Fruit fly (Drosophila melanogaster) whole organism, embryonic: ENCODE data around the gene GNBP2.

ENCODE experiments used
- ATbp ChIP-seq: fragments of 200-800 bp; sonication (Bioruptor generic); optimal IDR thresholded peaks from 2 replicates; lab custom pipeline; 2017; ENCODE audit warnings: missing biosample characterization, mild to moderate bottlenecking, missing genetic modification characterization, missing genetic modification reagents
- BEAF-32 ChIP-seq: fragments of 200-800 bp; sonication (Bioruptor generic); optimal IDR thresholded peaks from 3 replicates; lab custom pipeline; 2017; ENCODE audit warnings: missing biosample characterization, missing genetic modification characterization, mild to moderate bottlenecking, moderate library complexity, missing genetic modification reagents
- CG11398 ChIP-seq: fragments of 200-800 bp; sonication (Bioruptor generic); optimal IDR thresholded peaks from 2 replicates; lab custom pipeline; 2016; ENCODE audit warnings: missing biosample characterization, missing genetic modification characterization
- CG11560 ChIP-seq: fragments of 200-800 bp; sonication (Bioruptor generic); IDR thresholded peaks from 3 replicates; pipeline ENCODE4 v1.3.6; 2022; ENCODE audit warnings: missing biosample characterization, missing genetic modification characterization
- CG14860 ChIP-seq: fragments of 200-800 bp; sonication (Bioruptor generic); IDR thresholded peaks from 3 replicates; pipeline ENCODE4 v1.3.6; 2022; ENCODE audit warnings: missing biosample characterization, missing genetic modification characterization; ENCODE audit not compliant: partially characterized antibody
- CG15073 ChIP-seq: fragments of 200-800 bp; sonication (Bioruptor generic); optimal IDR thresholded peaks from 2 replicates; lab custom pipeline; 2016; ENCODE audit warnings: missing biosample characterization, missing genetic modification characterization
- CG17186 ChIP-seq: fragments of 200-800 bp; sonication (Bioruptor generic); optimal IDR thresholded peaks from 3 replicates; lab custom pipeline; 2017; ENCODE audit warnings: missing biosample characterization, missing genetic modification reagents, missing genetic modification characterization
- CG17385 ChIP-seq: fragments of 200-800 bp; sonication (Bioruptor generic); optimal IDR thresholded peaks from 3 replicates; lab custom pipeline; 2018; ENCODE audit warnings: missing biosample characterization, mild to moderate bottlenecking, missing genetic modification characterization
- CG17802 ChIP-seq: fragments of 200-800 bp; sonication (Bioruptor generic); optimal IDR thresholded peaks from 2 replicates; lab custom pipeline; 2018; ENCODE audit warnings: missing biosample characterization, mild to moderate bottlenecking, missing genetic modification characterization, moderate library complexity
- CG34224 ChIP-seq: fragments of 200-800 bp; sonication (Bioruptor generic); IDR thresholded peaks from 3 replicates; pipeline ENCODE4 v1.3.6; 2022; ENCODE audit warnings: missing biosample characterization, missing genetic modification characterization; ENCODE audit not compliant: partially characterized antibody
- CG4820 ChIP-seq: fragments of 200-800 bp; sonication (Bioruptor generic); optimal IDR thresholded peaks from 3 replicates; lab custom pipeline; 2016; ENCODE audit warnings: missing biosample characterization, missing genetic modification characterization
- CG7271 ChIP-seq: fragments of 200-800 bp; sonication (Bioruptor generic); optimal IDR thresholded peaks from 2 replicates; lab custom pipeline; 2018; ENCODE audit warnings: missing biosample characterization, mild to moderate bottlenecking, missing genetic modification characterization, moderate library complexity
- CG7556 ChIP-seq: fragments of 200-800 bp; sonication (Bioruptor generic); optimal IDR thresholded peaks from 2 replicates; lab custom pipeline; 2017; ENCODE audit warnings: missing biosample characterization, mild to moderate bottlenecking, missing genetic modification characterization
- CG8388 ChIP-seq: fragments of 200-800 bp; sonication (Bioruptor generic); optimal IDR thresholded peaks from 2 replicates; lab custom pipeline; 2019; ENCODE audit warnings: missing biosample characterization, mild to moderate bottlenecking, missing genetic modification characterization, moderate library complexity
- D ChIP-seq, 2 experiments: fragments of 200-800 bp in 1 of 2; fragments of >200 bp in 1 of 2; sonication (Bioruptor generic) in 1 of 2; optimal IDR thresholded peaks; 2 replicates in 1 of 2; 3 replicates in 1 of 2; lab custom pipeline; 2017; ENCODE audit warnings: mild to moderate bottlenecking in 1 of 2, missing biosample characterization in 1 of 2, missing genetic modification characterization in 1 of 2, missing genetic modification reagents in 1 of 2
- Dip2 ChIP-seq: fragments of 200-800 bp; sonication (Bioruptor generic); IDR thresholded peaks from 2 replicates; pipeline ENCODE4 v1.3.6; 2022; ENCODE audit warnings: missing biosample characterization, missing genetic modification characterization
- E2f1 ChIP-seq: fragments of 200-800 bp; sonication (Bioruptor generic); IDR thresholded peaks from 2 replicates; pipeline ENCODE4 v1.3.6; 2022; ENCODE audit warnings: missing biosample characterization, missing genetic modification characterization
- Fer2 ChIP-seq: fragments of 200-800 bp; sonication (Bioruptor generic); optimal IDR thresholded peaks from 2 replicates; lab custom pipeline; 2018; ENCODE audit warnings: missing biosample characterization, mild to moderate bottlenecking, missing genetic modification characterization, moderate library complexity
- HLH54F ChIP-seq: fragments of 200-800 bp; sonication (Bioruptor generic); optimal IDR thresholded peaks from 3 replicates; lab custom pipeline; 2016; ENCODE audit warnings: missing biosample characterization, missing genetic modification characterization
- Hsf ChIP-seq: fragments of 200-800 bp; sonication (Bioruptor generic); optimal IDR thresholded peaks from 3 replicates; lab custom pipeline; 2016; ENCODE audit warnings: missing biosample characterization, missing genetic modification characterization
- MBD-R2 ChIP-seq: fragments of 200-800 bp; sonication (Bioruptor generic); IDR thresholded peaks from 2 replicates; pipeline ENCODE4 v1.3.6; 2022; ENCODE audit warnings: missing biosample characterization, missing genetic modification characterization
- NfI ChIP-seq: fragments of 200-800 bp; sonication (Bioruptor generic); optimal IDR thresholded peaks from 3 replicates; lab custom pipeline; 2018; ENCODE audit warnings: missing biosample characterization, mild to moderate bottlenecking, missing genetic modification characterization, moderate library complexity
- PHDP ChIP-seq: fragments of 200-800 bp; sonication (Bioruptor generic); optimal IDR thresholded peaks from 3 replicates; lab custom pipeline; 2018; ENCODE audit warnings: missing biosample characterization, mild to moderate bottlenecking, missing genetic modification characterization, moderate library complexity
- Scr ChIP-seq: fragments of 200-800 bp; sonication (Bioruptor generic); IDR thresholded peaks from 2 replicates; pipeline ENCODE4 v1.3.6; 2022; ENCODE audit warnings: missing biosample characterization, missing genetic modification characterization; ENCODE audit not compliant: partially characterized antibody
- Six4 ChIP-seq: fragments of 200-800 bp; sonication (Bioruptor generic); optimal IDR thresholded peaks from 2 replicates; lab custom pipeline; 2016; ENCODE audit warnings: missing biosample characterization, missing genetic modification characterization
- Stat92E ChIP-seq, 3 experiments: fragments of >200 bp in 2 of 3; fragments of 200-800 bp in 1 of 3; sonication (Bioruptor generic) in 1 of 3; optimal IDR thresholded peaks; 2 replicates each; lab custom pipeline; 2017 to 2019; ENCODE audit warnings: missing biosample characterization in 3 of 3, missing genetic modification characterization in 3 of 3, mild to moderate bottlenecking in 1 of 3, moderate library complexity in 1 of 3
- al ChIP-seq: fragments of 200-800 bp; sonication (Bioruptor generic); IDR thresholded peaks from 2 replicates; pipeline ENCODE4 v1.3.6; 2022; ENCODE audit warnings: missing biosample characterization, missing genetic modification characterization
- amos ChIP-seq: fragments of 200-800 bp; sonication (Bioruptor generic); IDR thresholded peaks from 2 replicates; pipeline ENCODE4 v1.3.6; 2022; ENCODE audit warnings: missing biosample characterization, missing genetic modification characterization; ENCODE audit not compliant: partially characterized antibody
- bbx ChIP-seq: fragments of 200-800 bp; sonication (Bioruptor generic); IDR thresholded peaks from 2 replicates; pipeline ENCODE4 v1.3.6; 2022; ENCODE audit warnings: missing biosample characterization, missing genetic modification characterization; ENCODE audit not compliant: partially characterized antibody
- cas ChIP-seq: fragments of 200-800 bp; sonication (Bioruptor generic); IDR thresholded peaks from 2 replicates; pipeline ENCODE4 v1.3.6; 2022; ENCODE audit warnings: missing biosample characterization, missing genetic modification characterization
- chm ChIP-seq: fragments of 200-800 bp; sonication (Bioruptor generic); IDR thresholded peaks from 2 replicates; pipeline ENCODE4 v1.3.6; 2022; ENCODE audit warnings: missing biosample characterization, missing genetic modification characterization
- crol ChIP-seq: fragments of 200-800 bp; sonication (Bioruptor generic); IDR thresholded peaks from 2 replicates; pipeline ENCODE4 v1.3.6; 2022; ENCODE audit warnings: missing biosample characterization, missing genetic modification characterization
- exex ChIP-seq: fragments of 200-800 bp; sonication (Bioruptor generic); optimal IDR thresholded peaks from 4 replicates; lab custom pipeline; 2018; ENCODE audit warnings: missing biosample characterization, mild to moderate bottlenecking, missing genetic modification characterization, moderate library complexity
- gro ChIP-seq: fragments of 200-800 bp; sonication (Bioruptor generic); optimal IDR thresholded peaks from 2 replicates; lab custom pipeline; 2016; ENCODE audit warnings: missing biosample characterization, missing genetic modification characterization
- jigr1 ChIP-seq: fragments of 200-800 bp; sonication (Bioruptor generic); IDR thresholded peaks from 3 replicates; pipeline ENCODE4 v1.3.6; 2022; ENCODE audit warnings: missing biosample characterization, missing genetic modification characterization
- jumu ChIP-seq: fragments of 200-800 bp; sonication (Bioruptor generic); optimal IDR thresholded peaks from 3 replicates; lab custom pipeline; 2016; ENCODE audit warnings: missing biosample characterization, missing genetic modification characterization
- lab ChIP-seq: fragments of 200-800 bp; sonication (Bioruptor generic); optimal IDR thresholded peaks from 3 replicates; lab custom pipeline; 2017; ENCODE audit warnings: missing biosample characterization, missing genetic modification characterization, mild to moderate bottlenecking, moderate library complexity, missing genetic modification reagents
- luna ChIP-seq: fragments of 200-800 bp; sonication (Bioruptor generic); optimal IDR thresholded peaks from 2 replicates; lab custom pipeline; 2016; ENCODE audit warnings: missing biosample characterization, missing genetic modification characterization
- mam ChIP-seq: fragments of 200-800 bp; sonication (Bioruptor generic); optimal IDR thresholded peaks from 3 replicates; lab custom pipeline; 2016; ENCODE audit warnings: missing biosample characterization, missing genetic modification characterization
- mirr ChIP-seq: fragments of 200-800 bp; sonication (Bioruptor generic); optimal IDR thresholded peaks from 3 replicates; lab custom pipeline; 2018; ENCODE audit warnings: missing biosample characterization, mild to moderate bottlenecking, missing genetic modification characterization
- nau ChIP-seq: fragments of 200-800 bp; sonication (Bioruptor generic); optimal IDR thresholded peaks from 3 replicates; lab custom pipeline; 2017; ENCODE audit warnings: missing biosample characterization, mild to moderate bottlenecking, missing genetic modification characterization, missing genetic modification reagents
- nmo ChIP-seq: fragments of 200-800 bp; sonication (Bioruptor generic); optimal IDR thresholded peaks from 2 replicates; lab custom pipeline; 2018; ENCODE audit warnings: missing biosample characterization, mild to moderate bottlenecking, missing genetic modification characterization, moderate library complexity
- pan ChIP-seq, 4 experiments: fragments of >200 bp in 3 of 4; fragments of 200-800 bp in 1 of 4; sonication (Bioruptor generic) in 1 of 4; optimal IDR thresholded peaks in 3 of 4; IDR thresholded peaks in 1 of 4; 2 replicates each; pipeline versions ENCODE4 v1.3.6 to Lab custom; 2017 to 2022; ENCODE audit warnings: missing biosample characterization in 2 of 4, missing genetic modification characterization in 2 of 4, mixed read lengths in 1 of 4
- prd ChIP-seq, 3 experiments: fragments of >200 bp in 2 of 3; fragments of 200-800 bp in 1 of 3; sonication (Bioruptor generic) in 1 of 3; optimal IDR thresholded peaks in 2 of 3; IDR thresholded peaks in 1 of 3; 2 replicates in 2 of 3; 3 replicates in 1 of 3; pipeline versions ENCODE4 v1.3.6 to Lab custom; 2017 to 2022; ENCODE audit warnings: missing biosample characterization in 1 of 3, missing genetic modification characterization in 1 of 3
- sc ChIP-seq, 3 experiments: fragments of >200 bp in 2 of 3; fragments of 200-800 bp in 1 of 3; sonication (Bioruptor generic) in 1 of 3; optimal IDR thresholded peaks; 2 replicates in 2 of 3; 3 replicates in 1 of 3; lab custom pipeline; 2017; ENCODE audit warnings: mild to moderate bottlenecking in 1 of 3, missing biosample characterization in 1 of 3, missing genetic modification characterization in 1 of 3, missing genetic modification reagents in 1 of 3
- sima ChIP-seq: fragments of 200-800 bp; sonication (Bioruptor generic); optimal IDR thresholded peaks from 2 replicates; lab custom pipeline; 2016; ENCODE audit warnings: missing biosample characterization, missing genetic modification characterization

GNBP2 gene

dm6 chr3L:18672986-18673633 lies 2.1 kb downstream of the GNBP2 start, which contains the start of gene Capr (continued):
- peak; percentile 68 for TF ChIP-seq gro (GFP tag; lab: Kevin White, UChicago)
- no peak for TF ChIP-seq pan (optimal IDR thresholded peaks at IDR 0.05; lab: Kevin White, UChicago)
- no peak for TF ChIP-seq pan (GFP tag; optimal IDR thresholded peaks at IDR 0.05 in 1 of 2, IDR thresholded peaks at IDR 0.05 in 1 of 2)
- TF ChIP-seq Fer2 (tag; lab: Kevin White, UChicago), result no peak
- peak; percentile 100 for TF ChIP-seq CG14860 (GFP tag; lab: Robert Waterston, UW)
- peak; percentile 14 for TF ChIP-seq NfI (GFP tag; lab: Kevin White, UChicago)
- no peak for TF ChIP-seq CG15073 (GFP tag; lab: Kevin White, UChicago)
- no peak for TF ChIP-seq D (optimal IDR thresholded peaks at IDR 0.05; lab: Kevin White, UChicago)
- no peak for TF ChIP-seq D (GFP tag; optimal IDR thresholded peaks at IDR 0.05; lab: Kevin White, UChicago)
- TF ChIP-seq CG17186, result peak; percentile 93
- TF ChIP-seq MBD-R2 (GFP tag; lab: Robert Waterston, UW), result peak; percentile 83
- peak; percentile 15 for TF ChIP-seq CG4820
- peak in 1 of 3 experiments; percentile 61 for TF ChIP-seq Stat92E (GFP tag; optimal IDR thresholded peaks at IDR 0.05; lab: Kevin White, UChicago)
- peak; percentile 100 for TF ChIP-seq bbx (GFP tag; lab: Robert Waterston, UW)
- no peak for TF ChIP-seq prd (optimal IDR thresholded peaks at IDR 0.05; lab: Kevin White, UChicago)
- peak; percentile 6; the same call in 1 of the 3 replicates for TF ChIP-seq prd (GFP tag; IDR thresholded peaks at IDR 0.05; lab: Robert Waterston, UW)
- peak; percentile 99 for TF ChIP-seq BEAF-32 (GFP tag; lab: Kevin White, UChicago)
- no peak for TF ChIP-seq nau
- TF ChIP-seq al (GFP tag; lab: Robert Waterston, UW), result no peak
- TF ChIP-seq crol (GFP tag; lab: Robert Waterston, UW), result no peak
- peak; percentile 14 for TF ChIP-seq CG17802 (tag; lab: Kevin White, UChicago)
- peak; percentile 13 for TF ChIP-seq HLH54F
- TF ChIP-seq CG34224, result peak; percentile 100
- peak; percentile 100 for TF ChIP-seq amos (GFP tag; lab: Robert Waterston, UW)
- TF ChIP-seq lab (GFP tag; lab: Kevin White, UChicago), result no peak
- TF ChIP-seq mam, result peak; percentile 64
- no peak for TF ChIP-seq cas
- TF ChIP-seq CG7556 (GFP tag; lab: Kevin White, UChicago), result no peak
- TF ChIP-seq jigr1 (GFP tag; lab: Robert Waterston, UW), result no peak
- TF ChIP-seq luna (GFP tag; lab: Kevin White, UChicago), result peak; percentile 10
- peak; percentile 41 for TF ChIP-seq Hsf (GFP tag; lab: Kevin White, UChicago)
- TF ChIP-seq PHDP (tag; lab: Kevin White, UChicago), result peak; percentile 9
- TF ChIP-seq CG11398 (GFP tag; lab: Kevin White, UChicago), result peak; percentile 6
- TF ChIP-seq Dip2 (GFP tag; lab: Robert Waterston, UW), result no peak
- no peak for TF ChIP-seq mirr (GFP tag; lab: Kevin White, UChicago)
- peak; percentile 38 for TF ChIP-seq jumu
- peak; percentile 60; the same call in 2 of the 3 replicates for TF ChIP-seq CG11560 (tag; lab: Robert Waterston, UW)
- no peak for TF ChIP-seq CG17385 (GFP tag; lab: Kevin White, UChicago)
- no peak for TF ChIP-seq CG8388 (GFP tag; lab: Kevin White, UChicago)
- no peak for TF ChIP-seq CG7271 (tag; lab: Kevin White, UChicago)
- peak; percentile 55 for TF ChIP-seq nmo
- TF ChIP-seq ATbp (GFP tag; lab: Kevin White, UChicago), result no peak
- no peak for TF ChIP-seq sc (optimal IDR thresholded peaks at IDR 0.05; lab: Kevin White, UChicago)
- TF ChIP-seq sc (GFP tag; optimal IDR thresholded peaks at IDR 0.05; lab: Kevin White, UChicago), result no peak
- TF ChIP-seq sima (GFP tag; lab: Kevin White, UChicago), result no peak
- TF ChIP-seq Scr, result peak; percentile 99
- TF ChIP-seq Six4 (GFP tag; lab: Kevin White, UChicago), result no peak
- no peak for TF ChIP-seq exex (tag; lab: Kevin White, UChicago)
- no peak for TF ChIP-seq E2f1 (GFP tag; lab: Robert Waterston, UW)
- TF ChIP-seq chm (GFP tag; lab: Robert Waterston, UW), result 0 out of 2 replicates have a peak, but pooled peaks have one; percentile 22
